Fruit fly (Drosophila melanogaster) whole organism, embryonic: ENCODE measurements around the gene bnl.
A peak's percentile ranks its signal among the peaks of the same experiment; 100 is the strongest.

Experiments
- Abd-B ChIP-seq: fragments of 200-800 bp; sonication (Bioruptor generic); optimal IDR thresholded peaks from 2 replicates; lab custom pipeline; 2018; ENCODE audit warnings: missing biosample characterization, mild to moderate bottlenecking, missing genetic modification characterization, moderate library complexity
- BEAF-32 ChIP-seq: fragments of 200-800 bp; sonication (Bioruptor generic); optimal IDR thresholded peaks from 3 replicates; lab custom pipeline; 2017; ENCODE audit warnings: missing biosample characterization, missing genetic modification characterization, mild to moderate bottlenecking, moderate library complexity, missing genetic modification reagents
- BtbVII ChIP-seq: fragments of 200-800 bp; sonication (Bioruptor generic); optimal IDR thresholded peaks from 3 replicates; lab custom pipeline; 2017; ENCODE audit warnings: missing biosample characterization, mild to moderate bottlenecking, missing genetic modification characterization
- CG10654 ChIP-seq: fragments of 200-800 bp; sonication (Bioruptor generic); optimal IDR thresholded peaks from 2 replicates; lab custom pipeline; 2016; ENCODE audit warnings: missing biosample characterization, missing genetic modification characterization
- CG10979 ChIP-seq: fragments of 200-800 bp; sonication (Bioruptor generic); optimal IDR thresholded peaks from 2 replicates; lab custom pipeline; 2018; ENCODE audit warnings: missing biosample characterization, mild to moderate bottlenecking, missing genetic modification characterization, moderate library complexity
- CG12299 ChIP-seq: fragments of 200-800 bp; sonication (Bioruptor generic); optimal IDR thresholded peaks from 2 replicates; lab custom pipeline; 2018; ENCODE audit warnings: missing biosample characterization, mild to moderate bottlenecking, missing genetic modification characterization
- CG12942 ChIP-seq: fragments of 200-800 bp; sonication (Bioruptor generic); optimal IDR thresholded peaks from 3 replicates; lab custom pipeline; 2016; ENCODE audit warnings: missing biosample characterization, missing genetic modification characterization
- CG13287 ChIP-seq: fragments of 200-800 bp; sonication (Bioruptor generic); IDR thresholded peaks from 2 replicates; pipeline ENCODE4 v1.3.6; 2022; ENCODE audit warnings: missing biosample characterization, missing genetic modification characterization; ENCODE audit not compliant: partially characterized antibody
- CG13775 ChIP-seq: fragments of 200-800 bp; sonication (Bioruptor generic); optimal IDR thresholded peaks from 3 replicates; lab custom pipeline; 2017; ENCODE audit warnings: missing biosample characterization, mild to moderate bottlenecking, missing genetic modification characterization
- CG1647 ChIP-seq: fragments of 200-800 bp; sonication (Bioruptor generic); optimal IDR thresholded peaks from 3 replicates; lab custom pipeline; 2016; ENCODE audit warnings: missing biosample characterization, missing genetic modification characterization
- CG18764 ChIP-seq: fragments of 200-800 bp; sonication (Bioruptor generic); optimal IDR thresholded peaks from 3 replicates; lab custom pipeline; 2016; ENCODE audit warnings: missing biosample characterization, missing genetic modification characterization
- CG2120 ChIP-seq: fragments of 200-800 bp; sonication (Bioruptor generic); optimal IDR thresholded peaks from 3 replicates; lab custom pipeline; 2016; ENCODE audit warnings: missing biosample characterization, missing genetic modification characterization
- CG2678 ChIP-seq: fragments of 200-800 bp; sonication (Bioruptor generic); optimal IDR thresholded peaks from 3 replicates; lab custom pipeline; 2019; ENCODE audit warnings: missing biosample characterization, mild to moderate bottlenecking, missing genetic modification characterization, moderate library complexity
- CG2889 ChIP-seq: fragments of 200-800 bp; sonication (Bioruptor generic); IDR thresholded peaks from 3 replicates; pipeline ENCODE4 v1.3.6; 2022; ENCODE audit warnings: missing biosample characterization, missing genetic modification characterization
- CG3847 ChIP-seq: fragments of 200-800 bp; sonication (Bioruptor generic); IDR thresholded peaks from 2 replicates; pipeline ENCODE4 v1.3.6; 2022; ENCODE audit warnings: missing biosample characterization, missing genetic modification characterization
- CG42726 ChIP-seq: fragments of 200-800 bp; sonication (Bioruptor generic); IDR thresholded peaks from 2 replicates; pipeline ENCODE4 v1.3.6; 2022; ENCODE audit warnings: missing biosample characterization, missing genetic modification characterization; ENCODE audit not compliant: partially characterized antibody
- CG4360 ChIP-seq: fragments of 200-800 bp; sonication (Bioruptor generic); IDR thresholded peaks from 2 replicates; pipeline ENCODE4 v1.3.6; 2022; ENCODE audit warnings: missing biosample characterization, missing genetic modification characterization
- CG4730 ChIP-seq: fragments of 200-800 bp; sonication (Bioruptor generic); IDR thresholded peaks from 2 replicates; pipeline ENCODE4 v1.3.6; 2022; ENCODE audit warnings: missing biosample characterization, missing genetic modification characterization
- CG6689 ChIP-seq: fragments of 200-800 bp; sonication (Bioruptor generic); IDR thresholded peaks from 2 replicates; pipeline ENCODE4 v1.3.6; 2022; ENCODE audit warnings: missing biosample characterization, missing genetic modification characterization
- CG7271 ChIP-seq: fragments of 200-800 bp; sonication (Bioruptor generic); optimal IDR thresholded peaks from 2 replicates; lab custom pipeline; 2018; ENCODE audit warnings: missing biosample characterization, mild to moderate bottlenecking, missing genetic modification characterization, moderate library complexity
- CG8089 ChIP-seq: fragments of 200-800 bp; sonication (Bioruptor generic); optimal IDR thresholded peaks from 3 replicates; lab custom pipeline; 2016; ENCODE audit warnings: missing biosample characterization, missing genetic modification characterization
- CG8359 ChIP-seq: fragments of 200-800 bp; sonication (Bioruptor generic); optimal IDR thresholded peaks from 2 replicates; lab custom pipeline; 2017; ENCODE audit warnings: missing biosample characterization, mild to moderate bottlenecking, missing genetic modification characterization, borderline replicate concordance
- CG8765 ChIP-seq: fragments of 200-800 bp; sonication (Bioruptor generic); IDR thresholded peaks from 2 replicates; pipeline ENCODE4 v1.3.6; 2022; ENCODE audit warnings: missing biosample characterization, missing genetic modification characterization
- Doc3 ChIP-seq: fragments of 200-800 bp; sonication (Bioruptor generic); IDR thresholded peaks from 3 replicates; pipeline ENCODE4 v1.3.6; 2022; ENCODE audit warnings: missing biosample characterization, missing genetic modification characterization; ENCODE audit not compliant: partially characterized antibody
- Ets65A ChIP-seq: fragments of 200-800 bp; sonication (Bioruptor generic); peaks from one replicate; lab custom pipeline; 2016; ENCODE audit warnings: missing biosample characterization, missing genetic modification characterization
- Gsc ChIP-seq: fragments of 200-800 bp; sonication (Bioruptor generic); IDR thresholded peaks from 2 replicates; pipeline ENCODE4 v1.3.6; 2022; ENCODE audit warnings: missing biosample characterization, missing genetic modification characterization
- Hmr ChIP-seq: fragments of 200-800 bp; sonication (Bioruptor generic); optimal IDR thresholded peaks from 3 replicates; lab custom pipeline; 2017; ENCODE audit warnings: mild to moderate bottlenecking, missing biosample characterization, missing genetic modification reagents, missing genetic modification characterization
- Hr39 ChIP-seq: fragments of >200 bp; optimal IDR thresholded peaks from 2 replicates; lab custom pipeline; 2017
- Mad ChIP-seq: fragments of 200-800 bp; sonication (Bioruptor generic); optimal IDR thresholded peaks from 2 replicates; lab custom pipeline; 2016; ENCODE audit warnings: missing biosample characterization, missing genetic modification characterization
- Scr ChIP-seq: fragments of 200-800 bp; sonication (Bioruptor generic); IDR thresholded peaks from 2 replicates; pipeline ENCODE4 v1.3.6; 2022; ENCODE audit warnings: missing biosample characterization, missing genetic modification characterization; ENCODE audit not compliant: partially characterized antibody
- Spps ChIP-seq: fragments of 200-800 bp; sonication (Bioruptor generic); optimal IDR thresholded peaks from 2 replicates; lab custom pipeline; 2018; ENCODE audit warnings: missing biosample characterization, mild to moderate bottlenecking, missing genetic modification characterization
- Ssrp ChIP-seq: fragments of 200-800 bp; sonication (Bioruptor generic); optimal IDR thresholded peaks from 2 replicates; lab custom pipeline; 2018; ENCODE audit warnings: missing biosample characterization, mild to moderate bottlenecking, missing genetic modification characterization, moderate library complexity
- Xbp1 ChIP-seq: fragments of 200-800 bp; sonication (Bioruptor generic); optimal IDR thresholded peaks from 3 replicates; lab custom pipeline; 2016; ENCODE audit warnings: missing biosample characterization, mild to moderate bottlenecking, missing genetic modification characterization
- ab ChIP-seq: fragments of 200-800 bp; sonication (Bioruptor generic); optimal IDR thresholded peaks from 2 replicates; lab custom pipeline; 2016; ENCODE audit warnings: missing biosample characterization, missing genetic modification characterization
- ash1 ChIP-seq: fragments of 200-800 bp; sonication (Bioruptor generic); optimal IDR thresholded peaks from 2 replicates; lab custom pipeline; 2018; ENCODE audit warnings: missing biosample characterization, mild to moderate bottlenecking, missing genetic modification characterization
- bab2 ChIP-seq: fragments of 200-800 bp; sonication (Bioruptor generic); optimal IDR thresholded peaks from 2 replicates; lab custom pipeline; 2016; ENCODE audit warnings: missing biosample characterization, missing genetic modification characterization
- bigmax ChIP-seq: fragments of 200-800 bp; sonication (Bioruptor generic); optimal IDR thresholded peaks from 2 replicates; lab custom pipeline; 2018; ENCODE audit warnings: missing biosample characterization, mild to moderate bottlenecking, missing genetic modification characterization
- cas ChIP-seq: fragments of 200-800 bp; sonication (Bioruptor generic); IDR thresholded peaks from 2 replicates; pipeline ENCODE4 v1.3.6; 2022; ENCODE audit warnings: missing biosample characterization, missing genetic modification characterization
- en ChIP-seq: fragments of 200-800 bp; sonication (Bioruptor generic); optimal IDR thresholded peaks from 2 replicates; lab custom pipeline; 2016; ENCODE audit warnings: missing biosample characterization, missing genetic modification characterization
- fd102C ChIP-seq: fragments of 200-800 bp; sonication (Bioruptor generic); optimal IDR thresholded peaks from 2 replicates; lab custom pipeline; 2018; ENCODE audit warnings: missing biosample characterization, mild to moderate bottlenecking, missing genetic modification characterization, moderate library complexity
- fu2 ChIP-seq: fragments of 200-800 bp; sonication (Bioruptor generic); optimal IDR thresholded peaks from 2 replicates; lab custom pipeline; 2016; ENCODE audit warnings: missing biosample characterization, missing genetic modification characterization
- inv ChIP-seq: fragments of 200-800 bp; sonication (Bioruptor generic); IDR thresholded peaks from 2 replicates; pipeline ENCODE4 v1.3.6; 2022; ENCODE audit warnings: missing biosample characterization, missing genetic modification characterization; ENCODE audit not compliant: partially characterized antibody
- lbe ChIP-seq: fragments of 200-800 bp; sonication (Bioruptor generic); optimal IDR thresholded peaks from 2 replicates; lab custom pipeline; 2016; ENCODE audit warnings: missing biosample characterization, mild to moderate bottlenecking, missing genetic modification characterization
- nerfin-2 ChIP-seq: fragments of 200-800 bp; sonication (Bioruptor generic); IDR thresholded peaks from 2 replicates; pipeline ENCODE4 v1.3.6; 2022; ENCODE audit warnings: missing biosample characterization, missing genetic modification characterization; ENCODE audit not compliant: partially characterized antibody
- org-1 ChIP-seq: fragments of 200-800 bp; sonication (Bioruptor generic); optimal IDR thresholded peaks from 2 replicates; lab custom pipeline; 2017; ENCODE audit warnings: missing biosample characterization, missing genetic modification characterization
- otp ChIP-seq: fragments of 200-800 bp; sonication (Bioruptor generic); IDR thresholded peaks from 3 replicates; pipeline ENCODE4, ENCODE4 v1.3.6; 2022; ENCODE audit warnings: missing biosample characterization, missing genetic modification characterization
- sisA ChIP-seq: fragments of 200-800 bp; sonication (Bioruptor generic); IDR thresholded peaks from 2 replicates; pipeline ENCODE4 v1.3.6; 2022; ENCODE audit warnings: missing biosample characterization, missing genetic modification characterization
- unc-4 ChIP-seq: fragments of 200-800 bp; sonication (Bioruptor generic); IDR thresholded peaks from 2 replicates; pipeline ENCODE4 v1.3.6; 2022; ENCODE audit warnings: missing biosample characterization, missing genetic modification characterization; ENCODE audit not compliant: partially characterized antibody
- zfh1 ChIP-seq: fragments of 200-800 bp; sonication (Bioruptor generic); IDR thresholded peaks from 3 replicates; pipeline ENCODE4 v1.3.6; 2022; ENCODE audit warnings: missing biosample characterization, missing genetic modification characterization

bnl gene

dm6 chr3R:19860996-19861719 is 24.5 kb upstream of the bnl start, which contains the start of the genes Ire1 and Mrm2 (continued):
- peak; percentile 53 for TF ChIP-seq CG8359 (GFP tag; lab: Kevin White, UChicago)
- peak; percentile 90 for TF ChIP-seq Xbp1 (GFP tag; lab: Kevin White, UChicago)
- TF ChIP-seq ash1 (GFP tag; lab: Kevin White, UChicago): no peak
- 0 out of 2 replicates have a peak, but pooled peaks have one; percentile 22 for TF ChIP-seq CG4360 (GFP tag; lab: Robert Waterston, UW)
- TF ChIP-seq fd102C: no peak
- TF ChIP-seq cas (GFP tag; lab: Robert Waterston, UW): peak; percentile 24; the same call in 1 of the 2 replicates
- peak; percentile 51 for TF ChIP-seq CG12299 (tag; lab: Kevin White, UChicago)
- TF ChIP-seq Hmr: peak; percentile 77
- TF ChIP-seq CG8765 (GFP tag; lab: Robert Waterston, UW): peak; percentile 76
- TF ChIP-seq Gsc (GFP tag; lab: Robert Waterston, UW): peak; percentile 58; the same call in 1 of the 2 replicates
- peak; percentile 87 for TF ChIP-seq ab (GFP tag; lab: Kevin White, UChicago)
- TF ChIP-seq BtbVII (GFP tag; lab: Kevin White, UChicago): peak; percentile 66
- peak; percentile 99 for TF ChIP-seq Ets65A (GFP tag; lab: Kevin White, UChicago)
- TF ChIP-seq Mad (GFP tag; lab: Kevin White, UChicago): peak; percentile 76
- TF ChIP-seq bab2 (GFP tag; lab: Kevin White, UChicago): peak; percentile 92
- TF ChIP-seq org-1 (GFP tag; lab: Kevin White, UChicago): no peak
- TF ChIP-seq CG12942 (GFP tag; lab: Kevin White, UChicago): peak; percentile 76
- no peak for TF ChIP-seq bigmax (GFP tag; lab: Kevin White, UChicago)
- peak; percentile 21 for TF ChIP-seq Spps
- TF ChIP-seq CG6689 (GFP tag; lab: Robert Waterston, UW): peak; percentile 81
- peak; percentile 76 for TF ChIP-seq CG2678 (tag; lab: Kevin White, UChicago)
- TF ChIP-seq BEAF-32 (GFP tag; lab: Kevin White, UChicago): peak; percentile 89
- peak; percentile 81 for TF ChIP-seq CG1647 (GFP tag; lab: Kevin White, UChicago)
- TF ChIP-seq nerfin-2 (GFP tag; lab: Robert Waterston, UW): peak; percentile 48
- peak; percentile 75; the same call in 2 of the 3 replicates for TF ChIP-seq CG2889 (GFP tag; lab: Robert Waterston, UW)
- TF ChIP-seq CG18764: peak; percentile 75
- TF ChIP-seq CG10979: peak; percentile 72
- TF ChIP-seq lbe (GFP tag; lab: Kevin White, UChicago): peak; percentile 42
- TF ChIP-seq CG2120 (GFP tag; lab: Kevin White, UChicago): peak; percentile 91
- peak; percentile 87 for TF ChIP-seq Abd-B (GFP tag; lab: Kevin White, UChicago)
- TF ChIP-seq Doc3 (GFP tag; lab: Robert Waterston, UW): peak; percentile 62
- peak; percentile 79 for TF ChIP-seq Scr
- peak; percentile 67 for TF ChIP-seq en (GFP tag; lab: Kevin White, UChicago)
- peak; percentile 33 for TF ChIP-seq CG7271 (tag; lab: Kevin White, UChicago)
- peak; percentile 74 for TF ChIP-seq inv
- TF ChIP-seq CG3847 (GFP tag; lab: Robert Waterston, UW): peak; percentile 91
- TF ChIP-seq CG8089 (GFP tag; lab: Kevin White, UChicago): peak; percentile 61
- TF ChIP-seq zfh1 (GFP tag; lab: Robert Waterston, UW): peak; percentile 78; the same call in 2 of the 3 replicates
- peak; percentile 87 for TF ChIP-seq fu2 (GFP tag; lab: Kevin White, UChicago)
- TF ChIP-seq CG4730: peak; percentile 60
- peak; percentile 77 for TF ChIP-seq Ssrp (tag; lab: Kevin White, UChicago)
- TF ChIP-seq CG13287: peak; percentile 83
- TF ChIP-seq unc-4 (GFP tag; lab: Robert Waterston, UW): peak; percentile 79
- 0 out of 3 replicates have a peak, but pooled peaks have one; percentile 36 for TF ChIP-seq otp (GFP tag; lab: Robert Waterston, UW)
- TF ChIP-seq sisA (GFP tag; lab: Robert Waterston, UW): peak; percentile 85
- no peak for TF ChIP-seq CG42726 (GFP tag; lab: Robert Waterston, UW)
- TF ChIP-seq CG13775 (GFP tag; lab: Kevin White, UChicago): peak; percentile 84
- peak; percentile 69 for TF ChIP-seq CG10654 (GFP tag; lab: Kevin White, UChicago)
- TF ChIP-seq Hr39 (lab: Kevin White, UChicago): no peak
